Worm (Caenorhabditis elegans): ENCODE measurements around the gene C01G5.9.
A peak's percentile ranks its signal among the peaks of the same experiment; 100 is the strongest.

C01G5.9 gene

DNA sequence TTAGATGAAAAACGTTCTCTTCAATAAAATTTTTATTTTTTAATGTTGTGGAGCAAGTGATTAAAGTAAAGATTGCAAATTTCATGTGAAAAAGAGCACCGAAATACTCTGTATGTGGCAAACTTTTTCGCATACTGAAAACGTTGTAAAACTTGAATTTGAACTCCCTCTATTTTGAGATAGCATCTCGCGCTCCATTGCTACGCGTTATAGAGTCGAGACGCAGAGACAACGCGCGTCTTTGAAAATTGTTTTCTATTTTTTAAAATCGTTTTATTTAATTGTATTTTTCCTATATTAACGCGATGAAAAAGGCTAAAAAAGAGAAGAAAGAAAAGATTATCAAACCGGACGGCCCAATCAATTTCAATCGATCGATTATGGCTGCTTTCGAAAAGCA is 28.9 kb downstream of the C01G5.9 start, which contains the start of gene fan-1 (continued):
- TF ChIP-seq mxl-3 (GFP tag; optimal IDR thresholded peaks at IDR 0.05) (no peak), mxl-2 (GFP tag; conservative IDR thresholded peaks at IDR 0.05) (no peak), cey-2 (tag; optimal IDR thresholded peaks at IDR 0.05; ENCODE audit: borderline replicate concordance, insufficient read depth) (no peak), tag-97 (GFP tag; IDR thresholded peaks at IDR 0.05) (no peak), fos-1 (tag; optimal IDR thresholded peaks at IDR 0.05) (no peak), ZK337.2 (GFP tag; IDR thresholded peaks at IDR 0.05) (no peak), ces-1 (GFP tag; optimal IDR thresholded peaks at IDR 0.05) (no peak), ceh-62 (tag; optimal IDR thresholded peaks at IDR 0.05) (no peak), pha-4 (GFP tag; IDR thresholded peaks at IDR 0.05) (no peak), pha-4 (tag; optimal IDR thresholded peaks at IDR 0.05) (no peak), lin-39 (tag; optimal IDR thresholded peaks at IDR 0.05) (no peak), zip-2 (tag; optimal IDR thresholded peaks at IDR 0.05) (no peak), Y105C5A.15 (GFP tag; IDR thresholded peaks at IDR 0.05) (no peak), skn-1 (tag; optimal IDR thresholded peaks at IDR 0.05) (no peak), zag-1 (tag; optimal IDR thresholded peaks at IDR 0.05) (no peak), spr-1 (tag; optimal IDR thresholded peaks at IDR 0.05) (no peak), fkh-10 (GFP tag; optimal IDR thresholded peaks at IDR 0.05) (no peak), mep-1 (tag; optimal IDR thresholded peaks at IDR 0.05) (peak; percentile 28), ceh-82 (tag; optimal IDR thresholded peaks at IDR 0.05) (no peak), attf-4 (tag; optimal IDR thresholded peaks at IDR 0.05) (no peak), unc-130 (GFP tag; optimal IDR thresholded peaks at IDR 0.05) (no peak), saeg-2 (GFP tag; IDR thresholded peaks at IDR 0.05) (no peak), lin-38 (GFP tag; IDR thresholded peaks at IDR 0.05) (peak; percentile 91), nhr-102 (tag; optimal IDR thresholded peaks at IDR 0.05) (no peak), rbr-2 (tag; optimal IDR thresholded peaks at IDR 0.05) (no peak), zfp-3 (GFP tag; conservative IDR thresholded peaks at IDR 0.05) (no peak), nhr-28 (tag; optimal IDR thresholded peaks at IDR 0.05) (no peak), daf-19 (GFP tag; conservative IDR thresholded peaks at IDR 0.05) (no peak), jun-1 (tag; optimal IDR thresholded peaks at IDR 0.05) (no peak), set-16 (GFP tag; IDR thresholded peaks at IDR 0.05) (no peak), arid-1 (GFP tag; conservative IDR thresholded peaks at IDR 0.05) (no peak), F49E8.2 (tag; optimal IDR thresholded peaks at IDR 0.05; ENCODE audit: borderline replicate concordance) (no peak), Y5F2A.4 (GFP tag; optimal IDR thresholded peaks at IDR 0.05) (no peak), ceh-28 (tag; optimal IDR thresholded peaks at IDR 0.05) (no peak), dmd-8 (GFP tag; IDR thresholded peaks at IDR 0.05) (no peak), F44E2.7 (GFP tag; IDR thresholded peaks at IDR 0.05) (no peak), dpl-1 (GFP tag; optimal IDR thresholded peaks at IDR 0.05) (peak; percentile 94), F26F4.8 (GFP tag; conservative IDR thresholded peaks at IDR 0.05) (no peak), egl-27 (tag; optimal IDR thresholded peaks at IDR 0.05) (no peak), ztf-11 (tag; optimal IDR thresholded peaks at IDR 0.05) (no peak), hlh-30 (tag; optimal IDR thresholded peaks at IDR 0.05; ENCODE audit: insufficient read depth) (peak; percentile 19), nhr-42 (GFP tag; IDR thresholded peaks at IDR 0.05) (0 out of 2 replicates have a peak, but pooled peaks have one; percentile 30), lin-1 (GFP tag; IDR thresholded peaks at IDR 0.05) (no peak), hlh-11 (tag; optimal IDR thresholded peaks at IDR 0.05) (no peak), Y48G9A.11 (GFP tag; IDR thresholded peaks at IDR 0.05) (no peak), daf-12 (tag; optimal IDR thresholded peaks at IDR 0.05) (no peak), madf-5 (GFP tag; IDR thresholded peaks at IDR 0.05) (no peak), nhr-48 (tag; optimal IDR thresholded peaks at IDR 0.05) (no peak), mes-2 (tag; optimal IDR thresholded peaks at IDR 0.05; ENCODE audit: poor library complexity, severe bottlenecking) (no peak), madf-9 (GFP tag; conservative IDR thresholded peaks at IDR 0.05) (no peak), vab-7 (GFP tag; IDR thresholded peaks at IDR 0.05) (no peak), aha-1 (tag) (no peak), T26A8.4 (GFP tag; IDR thresholded peaks at IDR 0.05) (no peak)
